Worm (Caenorhabditis elegans) whole organism, young adult: ENCODE data around the gene zig-4.

Source experiments
- B0336.3 ChIP-seq: fragments of 200-800 bp; sonication (Bioruptor generic); IDR thresholded peaks from 2 replicates; pipeline ENCODE4 v1.3.6; 2022; ENCODE audit warnings: missing genetic modification characterization, missing compliant biosample characterization
- C06A6.2 ChIP-seq: fragments of 200-800 bp; sonication (Bioruptor generic); conservative IDR thresholded peaks from 2 replicates; pipeline ENCODE4 v1.3.6; 2022; ENCODE audit warnings: missing genetic modification characterization, missing compliant biosample characterization
- C17E4.6 ChIP-seq: fragments of 200-800 bp; sonication (Bioruptor generic); IDR thresholded peaks from 2 replicates; pipeline ENCODE4 v1.3.6; 2022; ENCODE audit warnings: missing genetic modification reagents, missing genetic modification characterization, missing compliant biosample characterization
- F22D6.2 ChIP-seq: sonication (generic microtip); optimal IDR thresholded peaks from 2 replicates; lab custom pipeline; 2016; ENCODE audit warnings: mild to moderate bottlenecking, missing genetic modification characterization, missing compliant biosample characterization
- F23B12.7 ChIP-seq: sonication (generic microtip); optimal IDR thresholded peaks from 2 replicates; lab custom pipeline; 2017; ENCODE audit warnings: missing genetic modification characterization, mild to moderate bottlenecking, missing compliant biosample characterization, antibody characterized with exemption, moderate library complexity; ENCODE audit not compliant: insufficient read depth
- F37B4.10 ChIP-seq: fragments of 200-800 bp; sonication (Bioruptor generic); IDR thresholded peaks from 2 replicates; pipeline ENCODE4 v1.3.6; 2022; ENCODE audit warnings: missing genetic modification characterization, missing compliant biosample characterization
- F39B2.1 ChIP-seq: fragments of 200-800 bp; sonication (Bioruptor generic); IDR thresholded peaks from 2 replicates; pipeline ENCODE4 v1.3.6; 2022; ENCODE audit warnings: missing genetic modification reagents, missing genetic modification characterization, missing compliant biosample characterization
- F49E8.2 ChIP-seq: sonication (generic microtip); optimal IDR thresholded peaks from 3 replicates; lab custom pipeline; 2017; ENCODE audit warnings: missing genetic modification characterization, mild to moderate bottlenecking, missing compliant biosample characterization, antibody characterized with exemption, moderate library complexity; ENCODE audit not compliant: insufficient read depth
- F52B5.7 ChIP-seq: sonication (generic microtip); optimal IDR thresholded peaks from 2 replicates; lab custom pipeline; 2016; ENCODE audit warnings: mild to moderate bottlenecking, missing genetic modification characterization, missing compliant biosample characterization
- F55B11.4 ChIP-seq: sonication (generic microtip); optimal IDR thresholded peaks from 2 replicates; lab custom pipeline; 2016; ENCODE audit warnings: missing compliant biosample characterization, missing genetic modification characterization, borderline replicate concordance; ENCODE audit not compliant: insufficient read depth
- F57A8.1 ChIP-seq: fragments of 200-800 bp; sonication (Bioruptor generic); optimal IDR thresholded peaks from 2 replicates; lab custom pipeline; 2018; ENCODE audit warnings: mild to moderate bottlenecking, missing genetic modification characterization, moderate library complexity, missing compliant biosample characterization
- Y53G8AR.9 ChIP-seq: fragments of 200-800 bp; sonication (Bioruptor generic); conservative IDR thresholded peaks from 2 replicates; pipeline ENCODE4 v1.3.6; 2022; ENCODE audit warnings: missing genetic modification reagents, missing genetic modification characterization, missing compliant biosample characterization
- Y67H2A.10 ChIP-seq: fragments of 200-800 bp; sonication (Bioruptor generic); conservative IDR thresholded peaks from 2 replicates; pipeline ENCODE4 v1.3.6; 2022; ENCODE audit warnings: missing genetic modification reagents, missing genetic modification characterization, missing compliant biosample characterization
- Y95B8A.8 ChIP-seq: fragments of 200-800 bp; sonication (Bioruptor generic); IDR thresholded peaks from 2 replicates; pipeline ENCODE4 v1.3.6; 2022; ENCODE audit warnings: missing genetic modification reagents, missing genetic modification characterization, missing compliant biosample characterization
- aptf-2 ChIP-seq: fragments of 200-800 bp; sonication (Bioruptor generic); conservative IDR thresholded peaks from 2 replicates; pipeline ENCODE4 v1.3.6; 2022; ENCODE audit warnings: missing genetic modification reagents, missing genetic modification characterization, missing compliant biosample characterization
- atf-7 ChIP-seq: sonication (generic microtip); optimal IDR thresholded peaks from 2 replicates; lab custom pipeline; 2017; ENCODE audit warnings: mild to moderate bottlenecking, missing genetic modification characterization, missing compliant biosample characterization
- athp-1 ChIP-seq: sonication (generic microtip); optimal IDR thresholded peaks from 2 replicates; lab custom pipeline; 2017; ENCODE audit warnings: mild to moderate bottlenecking, missing genetic modification characterization, missing compliant biosample characterization
- attf-3 ChIP-seq: fragments of 200-800 bp; sonication (Bioruptor generic); conservative IDR thresholded peaks from 2 replicates; pipeline ENCODE4 v1.3.6; 2022; ENCODE audit warnings: missing genetic modification reagents, missing genetic modification characterization, missing compliant biosample characterization
- bed-2 ChIP-seq: fragments of 200-800 bp; sonication (Bioruptor generic); IDR thresholded peaks from 2 replicates; pipeline ENCODE4 v1.3.6; 2022; ENCODE audit warnings: missing genetic modification reagents, missing genetic modification characterization, missing compliant biosample characterization
- cebp-2 ChIP-seq: fragments of 200-800 bp; sonication (Bioruptor generic); IDR thresholded peaks from 2 replicates; pipeline ENCODE4 v1.3.6; 2022; ENCODE audit warnings: missing genetic modification characterization, missing compliant biosample characterization
- ceh-40 ChIP-seq: fragments of 200-800 bp; sonication (Bioruptor generic); IDR thresholded peaks from 2 replicates; pipeline ENCODE4 v1.3.6; 2022; ENCODE audit warnings: missing genetic modification characterization, missing compliant biosample characterization
- ceh-58 ChIP-seq: fragments of 200-800 bp; sonication (Bioruptor generic); IDR thresholded peaks from 2 replicates; pipeline ENCODE4 v1.3.6; 2022; ENCODE audit warnings: missing genetic modification characterization, missing compliant biosample characterization
- efl-1 ChIP-seq: fragments of 150-350 bp; optimal IDR thresholded peaks from 2 replicates; lab custom pipeline; 2014; ENCODE audit warnings: missing biosample characterization, missing genetic modification reagents, missing genetic modification characterization
- fkh-3 ChIP-seq: sonication (generic microtip); optimal IDR thresholded peaks from 2 replicates; lab custom pipeline; 2016; ENCODE audit warnings: mild to moderate bottlenecking, missing genetic modification characterization, missing compliant biosample characterization
- him-1 ChIP-seq: sonication (generic microtip); optimal IDR thresholded peaks from 2 replicates; lab custom pipeline; 2016; ENCODE audit warnings: missing genotype, missing genetic modification reagents, missing genetic modification characterization, missing compliant biosample characterization
- hlh-26 ChIP-seq: fragments of 200-800 bp; sonication (Bioruptor generic); conservative IDR thresholded peaks from 2 replicates; pipeline ENCODE4 v1.3.6; 2022; ENCODE audit warnings: missing genetic modification reagents, missing genetic modification characterization, missing compliant biosample characterization
- hmg-20 ChIP-seq: fragments of 200-800 bp; sonication (Bioruptor generic); IDR thresholded peaks from 2 replicates; pipeline ENCODE4 v1.3.6; 2022; ENCODE audit warnings: missing genetic modification reagents, missing genetic modification characterization, missing compliant biosample characterization
- let-607 ChIP-seq, 2 experiments: fragments of 200-800 bp in 1 of 2; sonication (Bioruptor generic) in 1 of 2; sonication (generic microtip) in 1 of 2; optimal IDR thresholded peaks; 2 replicates each; lab custom pipeline; 2016 to 2018; ENCODE audit warnings: mild to moderate bottlenecking in 2 of 2, missing compliant biosample characterization in 2 of 2, missing genetic modification characterization in 2 of 2, moderate library complexity in 2 of 2, missing genotype in 1 of 2
- lin-35 ChIP-seq, 3 experiments: fragments of 150-350 bp in 2 of 3; sonication (generic microtip) in 1 of 3; optimal IDR thresholded peaks; 2 replicates each; lab custom pipeline; 2014 to 2018; ENCODE audit warnings: missing biosample characterization in 3 of 3, missing genetic modification characterization in 3 of 3, missing genetic modification reagents in 3 of 3
- lsl-1 ChIP-seq: fragments of 200-800 bp; sonication (Bioruptor generic); optimal IDR thresholded peaks from 2 replicates; lab custom pipeline; 2018; ENCODE audit warnings: mild to moderate bottlenecking, missing genetic modification characterization, moderate library complexity, missing compliant biosample characterization
- madf-10 ChIP-seq: sonication (generic microtip); optimal IDR thresholded peaks from 2 replicates; lab custom pipeline; 2016; ENCODE audit warnings: mild to moderate bottlenecking, missing genetic modification characterization, missing compliant biosample characterization
- madf-3 ChIP-seq: fragments of 200-800 bp; sonication (Bioruptor generic); IDR thresholded peaks from 2 replicates; pipeline ENCODE4 v1.3.6; 2022; ENCODE audit warnings: missing genetic modification reagents, missing genetic modification characterization, missing compliant biosample characterization
- madf-6 ChIP-seq: fragments of 200-800 bp; sonication (Bioruptor generic); IDR thresholded peaks from 2 replicates; pipeline ENCODE4 v1.3.6; 2022; ENCODE audit warnings: missing genetic modification reagents, missing genetic modification characterization, missing compliant biosample characterization
- nfyb-1 ChIP-seq: fragments of 200-800 bp; sonication (Bioruptor generic); IDR thresholded peaks from 2 replicates; pipeline ENCODE4 v1.3.6; 2022; ENCODE audit warnings: missing genetic modification reagents, missing genetic modification characterization, missing compliant biosample characterization
- nhr-120 ChIP-seq: fragments of 200-800 bp; sonication (Bioruptor generic); IDR thresholded peaks from 2 replicates; pipeline ENCODE4 v1.3.6; 2022; ENCODE audit warnings: missing genetic modification characterization, missing compliant biosample characterization
- nhr-27 ChIP-seq: fragments of 200-800 bp; sonication (Bioruptor generic); optimal IDR thresholded peaks from 2 replicates; lab custom pipeline; 2018; ENCODE audit warnings: mild to moderate bottlenecking, missing genetic modification characterization, moderate library complexity, missing compliant biosample characterization
- nhr-80 ChIP-seq: sonication (generic microtip); optimal IDR thresholded peaks from 2 replicates; lab custom pipeline; 2016; ENCODE audit warnings: missing genetic modification characterization, missing compliant biosample characterization
- pha-4 ChIP-seq: fragments of 150-350 bp; sonication (generic microtip); optimal IDR thresholded peaks from 2 replicates; lab custom pipeline; 2014; ENCODE audit warnings: missing biosample characterization, missing genetic modification reagents, missing genetic modification characterization
- rcor-1 ChIP-seq: fragments of 200-800 bp; sonication (Bioruptor generic); IDR thresholded peaks from 2 replicates; pipeline ENCODE4 v1.3.6; 2022; ENCODE audit warnings: missing genetic modification reagents, missing genetic modification characterization, missing compliant biosample characterization
- rec-8 ChIP-seq, 2 experiments: sonication (generic microtip); optimal IDR thresholded peaks; 2 replicates each; lab custom pipeline; 2016; ENCODE audit warnings: mild to moderate bottlenecking in 2 of 2, missing genetic modification characterization in 2 of 2, missing genetic modification reagents in 2 of 2, missing genotype in 2 of 2, missing biosample characterization in 1 of 2, missing compliant biosample characterization in 1 of 2, moderate library complexity in 1 of 2
- snpc-1.1 ChIP-seq: sonication (generic microtip); optimal IDR thresholded peaks from 2 replicates; lab custom pipeline; 2017; ENCODE audit warnings: missing genetic modification characterization, mild to moderate bottlenecking, missing compliant biosample characterization, antibody characterized with exemption, moderate library complexity, missing genotype, missing genetic modification reagents; ENCODE audit not compliant: insufficient read depth
- snpc-3.4 ChIP-seq: sonication (generic microtip); optimal IDR thresholded peaks from 2 replicates; lab custom pipeline; 2017; ENCODE audit warnings: missing genetic modification characterization, mild to moderate bottlenecking, missing compliant biosample characterization, antibody characterized with exemption, moderate library complexity, missing genotype, missing genetic modification reagents
- tlf-1 ChIP-seq: fragments of 200-800 bp; sonication (Bioruptor generic); optimal IDR thresholded peaks from 2 replicates; lab custom pipeline; 2018; ENCODE audit warnings: mild to moderate bottlenecking, missing genetic modification characterization, missing compliant biosample characterization
- unc-62 ChIP-seq: fragments of 150-350 bp; optimal IDR thresholded peaks from 2 replicates; lab custom pipeline; 2014; ENCODE audit warnings: missing biosample characterization, missing genetic modification reagents, missing genetic modification characterization
- xnd-1 ChIP-seq: sonication (generic microtip); optimal IDR thresholded peaks from 2 replicates; lab custom pipeline; 2016; ENCODE audit warnings: missing genotype, missing genetic modification reagents, missing genetic modification characterization, missing compliant biosample characterization
- zfh-2 ChIP-seq: fragments of 200-800 bp; sonication (Bioruptor generic); conservative IDR thresholded peaks from 2 replicates; pipeline ENCODE4 v1.3.6; 2022; ENCODE audit warnings: missing genetic modification reagents, missing genetic modification characterization, missing compliant biosample characterization
- zim-3 ChIP-seq: sonication (generic microtip); optimal IDR thresholded peaks from 2 replicates; lab custom pipeline; 2017; ENCODE audit warnings: mild to moderate bottlenecking, missing genetic modification characterization, moderate library complexity, missing compliant biosample characterization
- ztf-26 ChIP-seq: sonication (generic microtip); optimal IDR thresholded peaks from 2 replicates; lab custom pipeline; 2017; ENCODE audit warnings: missing genetic modification characterization, missing compliant biosample characterization
- ztf-28 ChIP-seq: fragments of 200-800 bp; sonication (Bioruptor generic); IDR thresholded peaks from 2 replicates; pipeline ENCODE4 v1.3.6; 2022; ENCODE audit warnings: missing genetic modification reagents, missing genetic modification characterization, missing compliant biosample characterization

The zig-4 gene

DNA sequence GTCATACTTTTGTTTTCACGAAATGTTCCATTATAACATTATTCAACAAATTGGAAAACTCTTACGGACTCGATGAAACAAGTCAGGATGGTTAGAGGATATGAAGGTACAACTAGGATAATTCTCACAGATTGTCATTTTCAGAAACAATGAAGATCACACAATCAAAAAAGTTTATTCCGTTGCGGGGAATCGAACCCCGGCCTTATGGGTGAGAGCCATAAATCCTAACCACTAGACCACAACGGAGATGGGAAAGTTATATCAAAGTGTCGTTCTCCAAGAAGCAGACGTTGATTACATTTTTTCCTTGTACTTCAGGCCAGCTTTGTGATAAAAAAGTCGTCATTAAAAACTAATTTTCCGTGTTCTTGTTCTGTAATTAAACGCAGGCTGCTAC lies 27.1 kb upstream of the zig-4 start (continued):
- TF ChIP-seq madf-3 (GFP tag; lab: Robert Waterston, UW): no peak
- no peak for TF ChIP-seq xnd-1 (tag; lab: Kevin White, UChicago)
- peak; percentile 15 for TF ChIP-seq madf-10
- no peak for TF ChIP-seq zfh-2 (GFP tag; lab: Robert Waterston, UW)
- TF ChIP-seq lsl-1 (GFP tag; lab: Kevin White, UChicago): no peak
- no peak for TF ChIP-seq B0336.3 (GFP tag; lab: Robert Waterston, UW)
- TF ChIP-seq efl-1: no peak
- TF ChIP-seq F49E8.2 (tag; lab: Kevin White, UChicago): peak; percentile 2
- no peak for TF ChIP-seq Y67H2A.10
- peak; percentile 60 for TF ChIP-seq him-1 (tag; lab: Kevin White, UChicago)
- 0 out of 2 replicates have a peak, but pooled peaks have one; percentile 46 for TF ChIP-seq rcor-1 (GFP tag; lab: Robert Waterston, UW)
- TF ChIP-seq F37B4.10 (GFP tag; lab: Robert Waterston, UW): no peak
- TF ChIP-seq fkh-3: no peak
- no peak for TF ChIP-seq cebp-2 (GFP tag; lab: Robert Waterston, UW)
- TF ChIP-seq let-607 (tag; optimal IDR thresholded peaks at IDR 0.05; lab: Kevin White, UChicago): no peak
- peak; percentile 12 for TF ChIP-seq snpc-1.1 (tag; lab: Kevin White, UChicago)
- TF ChIP-seq bed-2 (GFP tag; lab: Robert Waterston, UW): no peak
- TF ChIP-seq hlh-26 (GFP tag; lab: Robert Waterston, UW): no peak
- TF ChIP-seq nhr-120 (GFP tag; lab: Robert Waterston, UW): no peak
- TF ChIP-seq ztf-26 (tag; lab: Kevin White, UChicago): peak; percentile 29
- TF ChIP-seq rec-8 (tag; optimal IDR thresholded peaks at IDR 0.05; lab: Kevin White, UChicago): peak; percentile 18 to 40
- TF ChIP-seq unc-62: no peak
- no peak for TF ChIP-seq C17E4.6 (GFP tag; lab: Robert Waterston, UW)
- TF ChIP-seq F23B12.7 (tag; lab: Kevin White, UChicago): no peak
- no peak for TF ChIP-seq zim-3 (tag; lab: Kevin White, UChicago)
- no peak for TF ChIP-seq ztf-28 (GFP tag; lab: Robert Waterston, UW)
- no peak for TF ChIP-seq F57A8.1 (GFP tag; lab: Kevin White, UChicago)
- no peak for TF ChIP-seq nhr-27 (tag; lab: Kevin White, UChicago)
- TF ChIP-seq nhr-80 (tag; lab: Kevin White, UChicago): no peak
- no peak for TF ChIP-seq aptf-2
- no peak for TF ChIP-seq pha-4
- TF ChIP-seq lin-35 (GFP tag; optimal IDR thresholded peaks at IDR 0.05; lab: Kevin White, UChicago): no peak
- TF ChIP-seq hmg-20 (GFP tag; lab: Robert Waterston, UW): no peak
- no peak for TF ChIP-seq ceh-40
- TF ChIP-seq ceh-58: no peak
- TF ChIP-seq F52B5.7 (tag; lab: Kevin White, UChicago): no peak
- no peak for TF ChIP-seq atf-7
- TF ChIP-seq F39B2.1 (GFP tag; lab: Robert Waterston, UW): no peak
- TF ChIP-seq Y95B8A.8 (GFP tag; lab: Robert Waterston, UW): no peak
- peak; percentile 61; the same call in 1 of the 2 replicates for TF ChIP-seq nfyb-1 (GFP tag; lab: Robert Waterston, UW)
- peak; percentile 61 for TF ChIP-seq snpc-3.4 (tag; lab: Kevin White, UChicago)
- TF ChIP-seq Y53G8AR.9 (GFP tag; lab: Robert Waterston, UW): no peak
- no peak for TF ChIP-seq F55B11.4 (tag; lab: Kevin White, UChicago)
- no peak for TF ChIP-seq F22D6.2
- TF ChIP-seq C06A6.2 (GFP tag; lab: Robert Waterston, UW): no peak
- TF ChIP-seq madf-6 (GFP tag; lab: Robert Waterston, UW): no peak
- no peak for TF ChIP-seq athp-1 (tag; lab: Kevin White, UChicago)
- TF ChIP-seq attf-3 (GFP tag; lab: Robert Waterston, UW): no peak
- TF ChIP-seq tlf-1 (GFP tag; lab: Kevin White, UChicago): no peak
